Fruit fly (Drosophila melanogaster): ENCODE results near the gene Cen.
A peak's percentile ranks its signal among the peaks of the same experiment; 100 is the strongest.

The Cen gene

DNA sequence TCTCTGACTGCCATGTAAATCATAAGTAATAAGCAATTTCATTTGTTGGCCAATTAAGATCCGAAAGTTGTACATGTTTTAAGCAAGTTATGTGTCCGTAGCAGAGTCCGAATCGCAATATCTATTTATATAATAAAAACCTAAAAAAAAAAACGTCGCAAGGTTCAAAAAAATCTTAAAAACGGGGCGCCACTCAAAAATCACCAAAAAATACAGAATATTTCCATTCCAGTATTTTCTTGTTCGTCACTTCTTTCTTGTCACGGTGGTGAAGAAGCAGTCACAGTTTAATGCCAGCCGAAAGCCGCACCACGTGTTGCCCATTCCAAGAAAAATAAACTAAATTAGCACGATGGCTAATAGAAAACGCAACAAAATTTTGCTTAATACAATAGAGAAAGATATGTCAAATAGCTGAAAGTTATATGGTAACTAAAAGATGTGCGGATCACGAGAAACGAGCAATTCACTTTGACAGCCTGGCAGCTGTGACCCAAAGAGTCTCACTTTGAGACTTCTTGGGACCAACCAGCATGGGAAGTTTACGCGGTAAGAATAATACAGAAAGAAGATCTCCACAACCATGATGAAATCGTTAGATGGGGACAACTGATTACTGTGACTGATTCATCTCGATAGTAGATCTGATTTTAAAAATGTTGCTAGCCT lies 34.3 kb downstream of the Cen start (continued):
- TF ChIP-seq Pdp1 (GFP tag; optimal IDR thresholded peaks at IDR 0.05): peak in 1 of 2 experiments; percentile 90
- peak; percentile 91 for TF ChIP-seq gfzf (GFP tag; optimal IDR thresholded peaks at IDR 0.05)
- TF ChIP-seq Dp (GFP tag; optimal IDR thresholded peaks at IDR 0.05): peak; percentile 65
- TF ChIP-seq Meics (GFP tag; optimal IDR thresholded peaks at IDR 0.05): peak; percentile 4
- peak; percentile 23 for TF ChIP-seq CG17829 (tag; optimal IDR thresholded peaks at IDR 0.05)
- TF ChIP-seq Ets97D (GFP tag; optimal IDR thresholded peaks at IDR 0.05): peak; percentile 55
- TF ChIP-seq CG33213 (GFP tag; optimal IDR thresholded peaks at IDR 0.05): peak; percentile 64
- peak; percentile 11 for TF ChIP-seq Fer3 (tag; optimal IDR thresholded peaks at IDR 0.05)
- TF ChIP-seq Side (GFP tag; optimal IDR thresholded peaks at IDR 0.05): no peak
- TF ChIP-seq Ravus (GFP tag; IDR thresholded peaks at IDR 0.05): no peak
- TF ChIP-seq CTCF (GFP tag; optimal IDR thresholded peaks at IDR 0.05): peak; percentile 53
- TF ChIP-seq Max (GFP tag; optimal IDR thresholded peaks at IDR 0.05): peak; percentile 84
- TF ChIP-seq Lim3 (GFP tag; IDR thresholded peaks at IDR 0.05): no peak
- TF ChIP-seq fd96Cb (tag; optimal IDR thresholded peaks at IDR 0.05): no peak
- peak; percentile 43 for TF ChIP-seq zen (tag; optimal IDR thresholded peaks at IDR 0.05)
- no peak for TF ChIP-seq CG1233 (GFP tag; optimal IDR thresholded peaks at IDR 0.05)
- no peak for TF ChIP-seq CG14050 (GFP tag; IDR thresholded peaks at IDR 0.05)
- TF ChIP-seq CG13123 (GFP tag; optimal IDR thresholded peaks at IDR 0.05): no peak
- TF ChIP-seq Sin3A (optimal IDR thresholded peaks at IDR 0.05): peak; percentile 22
- TF ChIP-seq sug (tag; optimal IDR thresholded peaks at IDR 0.05): peak; percentile 15
- peak; percentile 9 for TF ChIP-seq Bteb2 (GFP tag; optimal IDR thresholded peaks at IDR 0.05)
- no peak for TF ChIP-seq CG6689 (GFP tag; IDR thresholded peaks at IDR 0.05)
- no peak for TF ChIP-seq MBD-R2 (GFP tag; IDR thresholded peaks at IDR 0.05)
- no peak for TF ChIP-seq Usf (GFP tag; optimal IDR thresholded peaks at IDR 0.05)
- no peak for TF ChIP-seq CG11560 (tag; IDR thresholded peaks at IDR 0.05)
- TF ChIP-seq grau (tag; optimal IDR thresholded peaks at IDR 0.05): peak; percentile 15
- TF ChIP-seq HHEX (GFP tag; optimal IDR thresholded peaks at IDR 0.05): no peak
- peak; percentile 6 for TF ChIP-seq Dad (GFP tag; optimal IDR thresholded peaks at IDR 0.05)
- no peak for TF ChIP-seq CG10366 (GFP tag; IDR thresholded peaks at IDR 0.05)
- peak; percentile 24 for TF ChIP-seq lilli (GFP tag; optimal IDR thresholded peaks at IDR 0.05)
- peak; percentile 49 for TF ChIP-seq fu2 (GFP tag; optimal IDR thresholded peaks at IDR 0.05)
- peak; percentile 45 for TF ChIP-seq CG17385 (GFP tag; optimal IDR thresholded peaks at IDR 0.05)
- TF ChIP-seq Xbp1 (GFP tag; optimal IDR thresholded peaks at IDR 0.05): peak; percentile 33
- TF ChIP-seq Awh (GFP tag; IDR thresholded peaks at IDR 0.05): no peak
- TF ChIP-seq CG2116 (GFP tag; optimal IDR thresholded peaks at IDR 0.05): peak; percentile 24
- peak; percentile 1 for TF ChIP-seq twi (tag; optimal IDR thresholded peaks at IDR 0.05)
- peak; percentile 89 for TF ChIP-seq CG9797 (GFP tag; optimal IDR thresholded peaks at IDR 0.05)
- no peak for TF ChIP-seq Oli (tag; optimal IDR thresholded peaks at IDR 0.05)
- no peak for TF ChIP-seq tna (GFP tag; IDR thresholded peaks at IDR 0.05; ENCODE audit: partially characterized antibody)
- TF ChIP-seq CG2678 (tag; optimal IDR thresholded peaks at IDR 0.05): no peak
- peak; percentile 17 for TF ChIP-seq CHES-1-like (GFP tag; optimal IDR thresholded peaks at IDR 0.05)
- peak; percentile 50 for TF ChIP-seq nmo (GFP tag; optimal IDR thresholded peaks at IDR 0.05)
- TF ChIP-seq Dref (GFP tag; IDR thresholded peaks at IDR 0.05): no peak
- no peak for TF ChIP-seq CG31388 (GFP tag; optimal IDR thresholded peaks at IDR 0.05)
- TF ChIP-seq pb (GFP tag; optimal IDR thresholded peaks at IDR 0.05): no peak
- TF ChIP-seq Mes4 (GFP tag; optimal IDR thresholded peaks at IDR 0.05): peak; percentile 28
- peak; percentile 4 for TF ChIP-seq CG10147 (GFP tag; optimal IDR thresholded peaks at IDR 0.05)
- TF ChIP-seq Myb (GFP tag; optimal IDR thresholded peaks at IDR 0.05): peak; percentile 11
- TF ChIP-seq Lhr (GFP tag; optimal IDR thresholded peaks at IDR 0.05): peak; percentile 30
- peak; percentile 8 for TF ChIP-seq kah (GFP tag; optimal IDR thresholded peaks at IDR 0.05)
- TF ChIP-seq her (GFP tag; optimal IDR thresholded peaks at IDR 0.05): peak; percentile 5

Data from whole organism, embryonic.